Worm (Caenorhabditis elegans): ENCODE data around the gene Y39B6A.5.

DNA sequence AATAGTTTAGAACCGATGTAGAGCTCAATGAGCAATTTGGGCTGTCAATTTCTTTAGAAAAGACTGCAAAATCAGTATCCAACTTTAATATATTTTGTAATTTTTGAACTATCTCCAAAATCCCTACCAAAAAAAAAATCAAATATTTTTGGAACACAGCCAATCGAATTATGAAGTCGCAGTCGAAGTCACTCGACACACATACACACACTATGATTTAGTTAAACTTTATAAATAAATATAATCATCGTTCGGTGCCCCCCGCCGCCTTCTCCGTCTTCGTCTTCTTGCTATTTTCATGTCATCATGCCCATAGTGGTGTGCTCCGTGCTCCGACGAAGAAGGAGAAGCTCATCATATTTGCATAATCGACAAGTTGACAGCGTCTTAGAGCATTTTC lies 18.4 kb upstream of the Y39B6A.5 start:
- TF ChIP-seq W03F9.2 (tag; optimal IDR thresholded peaks at IDR 0.05) (no peak), dao-5 (tag; optimal IDR thresholded peaks at IDR 0.05) (no peak)
